Worm (Caenorhabditis elegans): ENCODE measurements around the gene doxa-1.

- TF ChIP-seq flt-1 (GFP tag; IDR thresholded peaks at IDR 0.05), result 0 out of 2 replicates have a peak, but pooled peaks have one; percentile 48
- TF ChIP-seq ref-1 (GFP tag; conservative IDR thresholded peaks at IDR 0.05), result no peak
Measured at ce11 chrIII:8630833-8631232, 49.9 kb downstream of the doxa-1 start, which contains the start of gene dnj-10.
